Worm (Caenorhabditis elegans): ENCODE measurements around the gene ubc-23.

The ubc-23 gene

DNA sequence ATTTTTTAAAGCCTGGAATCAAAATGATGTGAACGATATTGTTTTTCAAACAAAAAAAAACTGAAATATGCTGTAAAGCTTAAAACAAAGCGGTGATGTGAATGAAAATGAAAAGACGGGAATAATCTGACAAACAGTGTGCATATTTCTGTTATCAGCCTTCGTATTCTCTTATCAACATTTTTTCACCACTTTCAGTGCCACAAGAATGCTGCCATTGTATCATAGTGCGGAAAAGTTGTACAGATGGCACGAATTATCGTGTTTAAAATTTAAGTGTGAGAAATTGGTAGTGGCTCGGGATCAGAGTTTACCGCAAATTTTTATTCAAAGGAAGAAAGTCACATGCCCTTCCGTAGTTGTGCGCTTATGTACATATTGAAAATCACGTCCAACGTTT, 19.7 kb upstream of the ubc-23 start, which contains the start of gene ifd-1:
TSS of gene ifd-1 (minus strand) at position 12 of the 400 bp plus-strand sequence.
- TF ChIP-seq dao-5 (tag; optimal IDR thresholded peaks at IDR 0.05) (no peak), W03F9.2 (tag; optimal IDR thresholded peaks at IDR 0.05) (no peak), him-1 (tag; optimal IDR thresholded peaks at IDR 0.05) (no peak)

DNA sequence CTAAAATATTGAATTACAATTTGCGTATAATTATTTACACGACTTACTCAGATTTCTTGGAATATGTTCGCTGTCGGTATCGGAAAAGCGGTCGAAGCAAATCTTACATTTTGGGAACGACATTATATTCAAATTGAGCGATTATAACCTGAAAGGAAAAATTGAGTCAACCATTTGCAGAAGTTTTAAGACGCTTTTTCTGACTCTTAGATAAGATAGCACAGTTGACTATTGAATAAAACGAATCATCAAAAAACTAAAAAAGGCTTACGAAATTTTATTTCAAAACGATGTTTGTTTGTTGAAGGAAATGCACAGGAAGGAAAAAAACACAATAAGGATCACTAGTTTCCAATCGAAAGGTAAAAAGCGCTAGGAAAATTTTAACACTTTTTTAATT, 15.7 kb upstream of the ubc-23 start, which contains the start of gene rcs-1:
TSS of gene rcs-1 (minus strand) at position 176 of the 400 bp plus-strand sequence.
- TF ChIP-seq W03F9.2 (tag; optimal IDR thresholded peaks at IDR 0.05) (no peak), him-1 (tag; optimal IDR thresholded peaks at IDR 0.05) (no peak), dao-5 (tag; optimal IDR thresholded peaks at IDR 0.05) (no peak)

DNA sequence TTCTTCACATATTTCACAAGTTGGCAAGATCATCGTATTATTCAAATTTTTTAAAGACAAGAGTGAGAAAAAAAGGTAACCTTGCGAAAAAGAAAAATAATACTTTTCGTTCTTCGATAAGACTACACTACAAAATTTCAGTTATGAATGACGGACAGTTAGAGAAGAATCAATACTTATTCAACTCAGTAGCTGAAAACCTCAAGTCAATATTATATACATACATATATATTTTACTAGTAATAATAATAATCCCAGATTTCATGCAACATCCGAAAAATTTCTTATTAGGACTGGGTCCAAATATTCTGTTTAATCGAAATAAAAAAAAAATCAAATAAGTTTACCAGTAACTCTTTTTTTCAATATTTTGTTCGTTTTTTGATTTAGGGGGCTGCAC, 12.9 kb upstream of the ubc-23 start, which contains the start of gene C28G1.6:
TSS of gene C28G1.6 (minus strand) at position 101 of the 400 bp plus-strand sequence.
- no peak for TF ChIP-seq him-1 (tag; optimal IDR thresholded peaks at IDR 0.05)
- no peak for TF ChIP-seq W03F9.2 (tag; optimal IDR thresholded peaks at IDR 0.05)
- TF ChIP-seq dao-5 (tag; optimal IDR thresholded peaks at IDR 0.05): no peak

DNA sequence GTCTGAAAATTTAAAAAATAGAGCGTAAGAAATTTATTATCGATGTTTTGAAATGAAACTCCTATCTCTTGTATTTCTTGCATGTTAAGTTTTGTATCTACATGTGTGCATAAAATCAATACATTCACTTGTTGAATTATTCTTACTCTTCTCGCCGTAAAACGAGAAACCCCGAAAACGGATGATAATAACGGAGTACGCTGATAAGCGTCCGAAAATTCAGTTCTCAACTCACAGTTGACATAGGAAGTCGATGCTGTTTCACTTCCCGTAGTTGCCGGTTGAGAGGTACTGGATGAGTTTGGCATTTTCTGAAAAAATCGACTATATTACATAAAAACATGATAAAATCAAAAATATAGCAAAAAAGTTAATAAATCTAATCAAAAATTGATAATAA, 8.7 kb upstream of the ubc-23 start, which contains the start of gene sec-15:
TSS of gene sec-15 (minus strand) at position 311 of the 400 bp plus-strand sequence.
- TF ChIP-seq dao-5 (tag; optimal IDR thresholded peaks at IDR 0.05): no peak
- TF ChIP-seq him-1 (tag; optimal IDR thresholded peaks at IDR 0.05): no peak
- no peak for TF ChIP-seq W03F9.2 (tag; optimal IDR thresholded peaks at IDR 0.05)

DNA sequence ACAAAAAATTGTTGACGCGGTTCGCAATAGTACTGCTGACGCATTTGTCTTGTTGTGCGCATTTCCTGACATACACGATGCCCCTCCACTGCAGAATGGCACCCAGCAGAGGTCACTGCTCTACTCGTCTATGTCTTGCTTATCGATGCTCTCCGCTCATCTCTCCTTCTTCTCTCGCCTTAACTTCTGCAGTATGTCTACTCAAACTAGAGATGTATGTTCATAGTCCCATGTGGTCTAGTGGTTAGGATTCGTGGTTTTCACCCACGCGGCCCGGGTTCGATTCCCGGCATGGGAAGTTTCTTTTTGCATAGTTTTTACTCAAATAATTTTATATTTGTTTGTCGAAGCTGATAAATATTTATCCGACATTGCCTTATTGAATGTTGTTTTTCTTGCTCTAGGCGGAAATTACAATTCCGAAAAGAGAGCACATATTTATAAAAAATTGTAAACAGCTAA, 8.2 kb upstream of the ubc-23 start, which contains the start of gene C28G1.2:
TSS of gene C28G1.2 (plus strand) at position 130 of the 462 bp plus-strand sequence.
- TF ChIP-seq dao-5 (tag; optimal IDR thresholded peaks at IDR 0.05): peak; percentile 92
- peak; percentile 93 for TF ChIP-seq him-1 (tag; optimal IDR thresholded peaks at IDR 0.05)
- peak; percentile 50 for TF ChIP-seq W03F9.2 (tag; optimal IDR thresholded peaks at IDR 0.05)

DNA sequence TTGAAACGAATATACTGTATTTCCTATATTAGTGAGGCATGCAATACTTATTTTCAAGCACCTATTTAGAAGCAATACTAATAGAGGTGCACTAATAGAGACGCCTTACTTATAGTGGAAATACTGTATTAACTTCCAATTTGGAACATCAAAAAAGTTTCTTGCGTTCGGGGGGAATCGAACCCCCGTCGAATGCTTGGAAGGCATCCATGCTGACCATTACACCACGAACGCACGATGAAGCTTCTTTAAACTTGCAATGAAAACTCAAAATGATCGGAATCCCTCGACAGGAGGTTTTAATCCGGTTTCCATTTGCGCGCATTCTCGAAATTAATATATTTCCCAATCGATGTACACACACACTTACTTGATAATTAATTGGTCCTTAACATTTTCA, 5.9 kb upstream of the ubc-23 start:
- TF ChIP-seq dao-5 (tag; optimal IDR thresholded peaks at IDR 0.05): peak; percentile 49
- no peak for TF ChIP-seq W03F9.2 (tag; optimal IDR thresholded peaks at IDR 0.05)

DNA sequence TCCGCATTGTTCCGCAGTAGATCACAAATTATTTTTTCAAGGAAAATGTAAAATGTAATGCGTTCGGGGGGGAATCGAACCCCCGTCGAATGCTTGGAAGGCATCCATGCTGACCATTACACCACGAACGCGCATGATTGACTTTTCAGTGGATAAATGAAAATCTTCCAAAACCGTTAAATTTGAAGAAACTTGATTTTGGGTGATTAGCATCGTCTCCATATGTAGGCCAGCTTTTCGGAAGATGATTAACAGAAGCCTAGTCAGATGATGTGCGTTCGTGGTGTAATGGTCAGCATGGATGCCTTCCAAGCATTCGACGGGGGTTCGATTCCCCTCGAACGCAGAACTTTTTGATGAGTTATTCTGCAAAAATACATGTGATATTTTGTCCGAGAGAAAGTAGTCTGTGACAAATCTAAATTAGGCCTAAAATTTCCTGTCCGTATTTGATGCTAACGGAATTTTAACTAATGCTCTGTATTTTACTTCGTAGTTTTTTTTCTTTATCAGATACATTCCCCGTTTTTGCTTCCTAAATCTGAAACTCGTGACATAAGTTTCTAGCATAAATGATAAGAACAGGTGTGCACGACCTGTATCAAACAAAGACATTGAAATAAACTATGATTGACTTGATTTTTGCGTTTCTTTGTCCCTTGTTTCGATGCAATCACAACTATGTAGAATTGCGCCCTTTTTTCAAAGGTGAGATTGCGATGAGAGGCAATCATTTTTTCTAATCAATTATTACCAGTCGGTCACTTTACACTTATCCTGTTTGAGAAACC, 2.6 kb downstream of the ubc-23 start, which contains the start of gene C28G1.10:
TSS of gene C28G1.10 (plus strand) at position 676 of the 791 bp plus-strand sequence.
- TF ChIP-seq dao-5 (tag; optimal IDR thresholded peaks at IDR 0.05) (no peak), W03F9.2 (tag; optimal IDR thresholded peaks at IDR 0.05) (no peak), him-1 (tag; optimal IDR thresholded peaks at IDR 0.05) (no peak)

DNA sequence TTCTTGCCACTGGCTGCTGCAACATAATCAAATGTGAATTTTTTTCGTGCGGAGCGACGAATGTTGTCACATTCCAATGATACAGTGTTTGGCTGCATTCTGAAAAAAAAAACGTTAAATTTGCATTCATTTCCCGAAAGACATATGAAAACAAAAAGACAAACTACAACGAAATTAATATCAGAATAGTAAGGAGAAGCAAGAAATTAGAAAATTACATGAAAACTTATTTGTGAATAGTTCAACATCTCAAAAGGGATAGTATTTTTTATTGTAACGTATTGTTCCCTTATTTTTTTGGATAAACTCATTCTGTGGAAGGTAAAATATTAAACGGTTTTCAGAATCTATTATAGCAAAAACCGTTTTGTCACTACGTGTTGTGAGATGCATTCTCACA, 9.4 kb downstream of the ubc-23 start, which contains the start of gene sprp-4:
TSS of gene sprp-4 (minus strand) at position 101 of the 400 bp plus-strand sequence.
- no peak for TF ChIP-seq W03F9.2 (tag; optimal IDR thresholded peaks at IDR 0.05)
- TF ChIP-seq dao-5 (tag; optimal IDR thresholded peaks at IDR 0.05): no peak
- TF ChIP-seq him-1 (tag; optimal IDR thresholded peaks at IDR 0.05): no peak

DNA sequence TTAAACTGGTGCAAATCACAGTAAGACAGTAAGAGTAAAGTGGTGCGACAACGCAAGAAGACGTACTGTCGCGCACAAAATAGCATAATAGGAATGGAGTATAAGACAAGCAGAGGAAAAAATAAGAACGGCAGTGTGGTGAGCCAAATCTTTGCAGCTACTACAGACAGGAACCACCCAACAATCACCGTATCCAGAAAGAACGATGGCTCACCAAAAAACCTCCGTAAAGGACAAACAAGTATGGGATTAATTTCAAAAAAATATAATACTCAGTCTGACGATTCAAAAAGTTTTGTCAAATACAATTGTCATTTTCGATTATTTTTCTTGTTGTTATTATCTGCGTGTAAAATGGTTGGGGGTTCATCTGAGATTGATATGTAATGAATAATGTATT, 10.3 kb downstream of the ubc-23 start:
- no peak for TF ChIP-seq W03F9.2 (tag; optimal IDR thresholded peaks at IDR 0.05)
- no peak for TF ChIP-seq him-1 (tag; optimal IDR thresholded peaks at IDR 0.05)
- TF ChIP-seq dao-5 (tag; optimal IDR thresholded peaks at IDR 0.05): no peak

DNA sequence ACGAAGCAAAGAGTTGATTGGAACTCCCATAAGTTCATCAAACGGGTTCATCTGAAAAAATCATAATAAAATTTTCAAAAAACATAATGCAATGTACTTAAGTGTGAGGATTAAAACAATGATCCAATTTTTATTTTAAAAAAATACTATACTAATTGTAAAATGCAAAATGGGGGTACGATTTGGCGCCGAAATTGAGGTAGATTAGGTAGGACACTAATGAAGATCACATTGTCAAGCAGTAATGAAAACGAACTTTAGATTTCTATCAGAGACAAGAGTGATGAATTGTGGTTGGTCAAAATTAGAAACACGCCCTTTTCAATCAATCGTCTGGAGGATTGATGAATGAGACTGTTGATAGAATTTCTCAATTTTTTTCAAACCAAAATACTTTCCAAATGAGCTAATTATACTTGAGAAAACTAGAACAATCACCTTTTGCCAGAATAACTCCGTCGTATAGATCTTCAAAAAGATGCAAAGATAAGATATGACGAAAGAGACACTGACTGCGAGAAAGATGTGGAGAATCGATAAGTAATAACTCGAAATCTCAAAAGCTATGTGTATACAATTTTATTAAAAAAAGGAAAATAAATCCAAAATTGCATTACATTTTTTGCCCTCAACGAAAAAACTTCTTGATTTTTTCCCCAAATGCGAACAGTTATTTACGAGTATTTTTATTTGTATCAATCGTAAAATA, 14.0 kb downstream of the ubc-23 start, which contains the start of gene C06E2.5:
TSS of gene C06E2.5 (minus strand) at position 51 of the 709 bp plus-strand sequence.
- TF ChIP-seq W03F9.2 (tag; optimal IDR thresholded peaks at IDR 0.05) (no peak), dao-5 (tag; optimal IDR thresholded peaks at IDR 0.05) (no peak), him-1 (tag; optimal IDR thresholded peaks at IDR 0.05) (no peak)

DNA sequence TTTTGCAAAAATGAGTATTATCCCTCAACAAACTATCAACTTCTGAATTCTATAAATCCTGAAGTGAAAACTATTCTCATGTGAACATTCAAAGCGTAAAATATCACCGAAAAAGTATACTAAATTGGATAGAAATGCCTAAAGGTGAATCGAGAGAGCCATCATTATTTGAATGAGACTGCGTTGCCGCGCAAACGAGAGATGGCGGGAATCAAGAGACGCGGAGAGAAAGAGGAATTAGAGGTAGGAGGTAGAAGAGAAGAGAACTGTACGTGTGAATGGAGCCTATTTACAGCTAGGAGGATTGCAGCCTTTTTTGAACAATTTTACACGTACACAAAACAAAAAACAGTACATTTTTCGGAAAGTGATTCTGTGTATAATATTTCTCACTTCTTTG, 15.4 kb downstream of the ubc-23 start:
- TF ChIP-seq him-1 (tag; optimal IDR thresholded peaks at IDR 0.05) (no peak), dao-5 (tag; optimal IDR thresholded peaks at IDR 0.05) (no peak), W03F9.2 (tag; optimal IDR thresholded peaks at IDR 0.05) (no peak)

DNA sequence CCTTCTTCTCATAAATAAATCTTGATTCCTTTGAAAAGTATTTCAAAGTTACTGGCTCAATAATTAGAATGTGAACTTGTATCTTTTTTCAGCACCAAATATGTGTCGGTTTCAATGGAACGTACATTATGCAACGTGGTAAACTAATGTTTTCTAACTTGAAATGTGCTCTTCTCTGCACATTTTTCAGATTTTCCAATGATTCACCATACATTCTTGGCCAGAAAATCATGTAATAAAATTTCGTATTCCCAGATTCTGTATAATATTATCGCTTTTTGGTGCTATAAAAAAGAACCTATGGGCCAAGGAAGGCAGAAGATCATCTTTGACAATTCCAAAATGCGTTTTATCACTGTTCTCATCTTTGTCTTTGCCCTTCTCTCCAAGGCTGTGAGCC, 16.9 kb downstream of the ubc-23 start, which contains the start of gene C06E2.9:
TSS of gene C06E2.9 (plus strand) at position 301 of the 400 bp plus-strand sequence.
- TF ChIP-seq W03F9.2 (tag; optimal IDR thresholded peaks at IDR 0.05): no peak

DNA sequence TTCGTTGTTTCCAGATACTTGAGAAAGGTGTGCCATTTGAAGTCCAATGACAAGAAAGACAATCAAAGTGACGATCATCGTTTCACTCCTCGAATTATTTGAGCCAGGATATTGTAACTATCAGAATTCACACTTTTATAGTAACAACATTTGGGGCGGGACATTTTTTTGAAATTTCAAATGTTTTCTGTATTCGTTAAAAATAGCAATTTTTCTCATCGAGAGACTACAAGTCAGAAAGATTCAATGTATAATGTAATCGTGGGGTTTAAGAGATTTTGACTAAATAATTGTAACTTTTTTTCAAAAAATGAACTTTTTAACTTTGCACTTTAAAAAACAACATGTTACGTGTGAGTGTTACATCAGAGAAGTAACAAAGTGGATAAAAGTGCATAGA, 22.5 kb downstream of the ubc-23 start, which contains the start of gene ins-9:
TSS of gene ins-9 (minus strand) at position 101 of the 400 bp plus-strand sequence.
- TF ChIP-seq W03F9.2 (tag; optimal IDR thresholded peaks at IDR 0.05) (no peak), him-1 (tag; optimal IDR thresholded peaks at IDR 0.05) (no peak), dao-5 (tag; optimal IDR thresholded peaks at IDR 0.05) (no peak)
